Worm (Caenorhabditis elegans) whole organism, late embryonic: ENCODE data around the gene C34C12.2.

ENCODE experiments used
- C08G9.2 ChIP-seq: sonication (generic microtip); optimal IDR thresholded peaks from 2 replicates; lab custom pipeline; 2016; ENCODE audit warnings: mild to moderate bottlenecking, missing genetic modification characterization, moderate library complexity, missing compliant biosample characterization
- C38D4.7 ChIP-seq: fragments of 200-800 bp; sonication (Bioruptor generic); optimal IDR thresholded peaks from 2 replicates; lab custom pipeline; 2018; ENCODE audit warnings: mild to moderate bottlenecking, missing genetic modification characterization, moderate library complexity, missing compliant biosample characterization
- F13H6.1 ChIP-seq: sonication (generic microtip); optimal IDR thresholded peaks from 2 replicates; lab custom pipeline; 2016; ENCODE audit warnings: missing genetic modification characterization, missing compliant biosample characterization
- K02D7.2 ChIP-seq: sonication (generic microtip); optimal IDR thresholded peaks from 2 replicates; lab custom pipeline; 2017; ENCODE audit warnings: mild to moderate bottlenecking, missing genetic modification characterization, missing compliant biosample characterization
- K09A11.1 ChIP-seq: sonication (generic microtip); optimal IDR thresholded peaks from 2 replicates; lab custom pipeline; 2017; ENCODE audit warnings: antibody characterized with exemption, mild to moderate bottlenecking, missing genetic modification characterization, missing compliant biosample characterization; ENCODE audit not compliant: insufficient read depth
- Y22D7AL.16 ChIP-seq: sonication (generic microtip); optimal IDR thresholded peaks from 2 replicates; lab custom pipeline; 2016; ENCODE audit warnings: missing genetic modification characterization, missing compliant biosample characterization
- ahr-1 ChIP-seq: sonication (generic microtip); optimal IDR thresholded peaks from 2 replicates; lab custom pipeline; 2016; ENCODE audit warnings: missing genetic modification characterization, missing compliant biosample characterization
- ceh-14 ChIP-seq: sonication (generic microtip); optimal IDR thresholded peaks from 2 replicates; lab custom pipeline; 2016; ENCODE audit warnings: missing genotype, missing genetic modification characterization, missing compliant biosample characterization
- ceh-19 ChIP-seq: fragments of 200-800 bp; sonication (Bioruptor generic); optimal IDR thresholded peaks from 2 replicates; lab custom pipeline; 2018; ENCODE audit warnings: mild to moderate bottlenecking, missing genetic modification characterization, missing compliant biosample characterization
- ceh-22 ChIP-seq: sonication (generic microtip); optimal IDR thresholded peaks from 2 replicates; lab custom pipeline; 2017; ENCODE audit warnings: missing biosample characterization, missing genetic modification characterization
- ceh-30 ChIP-seq: fragments of 150-350 bp; optimal IDR thresholded peaks from 2 replicates; lab custom pipeline; 2014; ENCODE audit warnings: missing biosample characterization, missing genetic modification characterization
- ceh-34 ChIP-seq: sonication (generic microtip); optimal IDR thresholded peaks from 2 replicates; lab custom pipeline; 2016; ENCODE audit warnings: mild to moderate bottlenecking, missing genetic modification characterization, missing compliant biosample characterization
- ceh-45 ChIP-seq: fragments of 200-800 bp; sonication (Bioruptor generic); IDR thresholded peaks from 2 replicates; pipeline ENCODE4 v1.3.6; 2022; ENCODE audit warnings: missing genetic modification reagents, missing genetic modification characterization, missing compliant biosample characterization
- ceh-6 ChIP-seq: fragments of 200-800 bp; sonication (Bioruptor generic); optimal IDR thresholded peaks from 2 replicates; lab custom pipeline; 2018; ENCODE audit warnings: mild to moderate bottlenecking, missing genetic modification characterization, missing compliant biosample characterization
- ceh-9 ChIP-seq: sonication (generic microtip); optimal IDR thresholded peaks from 2 replicates; lab custom pipeline; 2016; ENCODE audit warnings: mild to moderate bottlenecking, missing genetic modification characterization, inconsistent platforms, missing compliant biosample characterization
- che-1 ChIP-seq: sonication (generic microtip); optimal IDR thresholded peaks from 2 replicates; lab custom pipeline; 2016; ENCODE audit warnings: mild to moderate bottlenecking, missing genetic modification characterization, missing compliant biosample characterization
- dmd-4 ChIP-seq: sonication (generic microtip); optimal IDR thresholded peaks from 2 replicates; lab custom pipeline; 2016; ENCODE audit warnings: borderline replicate concordance, missing genetic modification characterization, missing compliant biosample characterization
- dve-1 ChIP-seq: sonication (generic microtip); optimal IDR thresholded peaks from 2 replicates; lab custom pipeline; 2017; ENCODE audit warnings: antibody characterized with exemption, mild to moderate bottlenecking, missing genetic modification characterization, missing compliant biosample characterization
- elt-2 ChIP-seq: sonication (generic microtip); optimal IDR thresholded peaks from 2 replicates; lab custom pipeline; 2016; ENCODE audit warnings: missing genetic modification reagents, missing genetic modification characterization, missing compliant biosample characterization
- ets-4 ChIP-seq: sonication (generic microtip); optimal IDR thresholded peaks from 2 replicates; lab custom pipeline; 2016; ENCODE audit warnings: missing genetic modification characterization, missing compliant biosample characterization
- eyg-1 ChIP-seq: sonication (generic microtip); optimal IDR thresholded peaks from 2 replicates; lab custom pipeline; 2016; ENCODE audit warnings: missing genotype, missing genetic modification characterization, missing compliant biosample characterization
- fax-1 ChIP-seq: sonication (generic microtip); optimal IDR thresholded peaks from 2 replicates; lab custom pipeline; 2016; ENCODE audit warnings: missing genotype, missing genetic modification characterization, missing compliant biosample characterization
- fkh-10 ChIP-seq: fragments of 150-350 bp; optimal IDR thresholded peaks from 2 replicates; lab custom pipeline; 2014; ENCODE audit warnings: missing biosample characterization, missing genetic modification reagents, missing genetic modification characterization
- gmeb-2 ChIP-seq: sonication (generic microtip); optimal IDR thresholded peaks from 2 replicates; lab custom pipeline; 2016; ENCODE audit warnings: missing genetic modification characterization, inconsistent platforms, missing compliant biosample characterization
- hlh-13 ChIP-seq: fragments of 200-800 bp; sonication (Bioruptor generic); optimal IDR thresholded peaks from 2 replicates; lab custom pipeline; 2018; ENCODE audit warnings: mild to moderate bottlenecking, missing genetic modification characterization, missing compliant biosample characterization
- hlh-15 ChIP-seq: sonication (generic microtip); optimal IDR thresholded peaks from 2 replicates; lab custom pipeline; 2016; ENCODE audit warnings: missing genetic modification characterization, missing compliant biosample characterization
- hlh-30 ChIP-seq: sonication (generic microtip); optimal IDR thresholded peaks from 2 replicates; lab custom pipeline; 2017; ENCODE audit warnings: antibody characterized with exemption, missing genetic modification characterization, missing compliant biosample characterization; ENCODE audit not compliant: insufficient read depth
- hlh-6 ChIP-seq: sonication (generic microtip); optimal IDR thresholded peaks from 2 replicates; lab custom pipeline; 2016; ENCODE audit warnings: missing genotype, missing genetic modification characterization, missing compliant biosample characterization
- lin-11 ChIP-seq: fragments of 200-800 bp; sonication (Bioruptor generic); optimal IDR thresholded peaks from 2 replicates; lab custom pipeline; 2018; ENCODE audit warnings: mild to moderate bottlenecking, missing genetic modification characterization, missing compliant biosample characterization
- mec-3 ChIP-seq: sonication (generic microtip); optimal IDR thresholded peaks from 2 replicates; lab custom pipeline; 2016; ENCODE audit warnings: borderline replicate concordance, missing genetic modification characterization, missing compliant biosample characterization
- nfya-1 ChIP-seq: sonication (generic microtip); optimal IDR thresholded peaks from 2 replicates; lab custom pipeline; 2017; ENCODE audit warnings: missing genetic modification characterization, mild to moderate bottlenecking, missing compliant biosample characterization, antibody characterized with exemption, moderate library complexity
- nhr-232 ChIP-seq: sonication (generic microtip); optimal IDR thresholded peaks from 2 replicates; lab custom pipeline; 2016; ENCODE audit warnings: missing genetic modification characterization, missing compliant biosample characterization
- npax-4 ChIP-seq: sonication (generic microtip); optimal IDR thresholded peaks from 2 replicates; lab custom pipeline; 2016; ENCODE audit warnings: missing genetic modification characterization, missing compliant biosample characterization
- odd-2 ChIP-seq: sonication (generic microtip); optimal IDR thresholded peaks from 2 replicates; lab custom pipeline; 2017; ENCODE audit warnings: antibody characterized with exemption, mild to moderate bottlenecking, missing genetic modification characterization, missing compliant biosample characterization
- pag-3 ChIP-seq: sonication (generic microtip); optimal IDR thresholded peaks from 2 replicates; lab custom pipeline; 2016; ENCODE audit warnings: missing compliant biosample characterization, missing genetic modification characterization, borderline replicate concordance
- pat-9 ChIP-seq: fragments of 200-800 bp; sonication (Bioruptor generic); optimal IDR thresholded peaks from 2 replicates; lab custom pipeline; 2018; ENCODE audit warnings: mild to moderate bottlenecking, missing genetic modification characterization, moderate library complexity, missing compliant biosample characterization
- pha-4 ChIP-seq: fragments of 150-350 bp; optimal IDR thresholded peaks from 2 replicates; lab custom pipeline; 2018; ENCODE audit warnings: missing biosample characterization, missing genetic modification reagents, missing genetic modification characterization
- pqm-1 ChIP-seq: sonication (generic microtip); optimal IDR thresholded peaks from 2 replicates; lab custom pipeline; 2016; ENCODE audit warnings: missing genetic modification characterization, missing compliant biosample characterization
- pros-1 ChIP-seq: fragments of 150-350 bp; optimal IDR thresholded peaks from 2 replicates; lab custom pipeline; 2014; ENCODE audit warnings: missing biosample characterization, missing genetic modification reagents, missing genetic modification characterization
- ref-2 ChIP-seq: sonication (generic microtip); optimal IDR thresholded peaks from 2 replicates; lab custom pipeline; 2016; ENCODE audit warnings: missing genetic modification characterization, missing compliant biosample characterization
- rnt-1 ChIP-seq: sonication (generic microtip); optimal IDR thresholded peaks from 2 replicates; lab custom pipeline; 2016; ENCODE audit warnings: missing genetic modification characterization, missing compliant biosample characterization
- sdc-2 ChIP-seq: sonication (generic microtip); optimal IDR thresholded peaks from 2 replicates; lab custom pipeline; 2016; ENCODE audit warnings: missing genotype, missing genetic modification characterization, missing compliant biosample characterization
- sox-2 ChIP-seq: fragments of 200-800 bp; sonication (Bioruptor generic); IDR thresholded peaks from 2 replicates; pipeline ENCODE4 v1.3.6; 2022; ENCODE audit warnings: missing genetic modification reagents, missing genetic modification characterization, missing compliant biosample characterization
- sox-4 ChIP-seq: sonication (generic microtip); optimal IDR thresholded peaks from 2 replicates; lab custom pipeline; 2017; ENCODE audit warnings: mild to moderate bottlenecking, missing genetic modification characterization, inconsistent platforms, missing compliant biosample characterization
- syd-9 ChIP-seq: sonication (generic microtip); optimal IDR thresholded peaks from 2 replicates; lab custom pipeline; 2016; ENCODE audit warnings: mild to moderate bottlenecking, missing genetic modification characterization, moderate library complexity, missing compliant biosample characterization
- tbx-2 ChIP-seq: sonication (generic microtip); optimal IDR thresholded peaks from 2 replicates; lab custom pipeline; 2016; ENCODE audit warnings: missing genetic modification characterization, missing compliant biosample characterization
- tbx-7 ChIP-seq: sonication (generic microtip); optimal IDR thresholded peaks from 2 replicates; lab custom pipeline; 2016; ENCODE audit warnings: missing genotype, missing genetic modification characterization, missing compliant biosample characterization
- ttx-3 ChIP-seq: sonication (generic microtip); optimal IDR thresholded peaks from 2 replicates; lab custom pipeline; 2016; ENCODE audit warnings: missing genetic modification reagents, missing genetic modification characterization, missing compliant biosample characterization
- unc-55 ChIP-seq: sonication (generic microtip); optimal IDR thresholded peaks from 2 replicates; lab custom pipeline; 2017; ENCODE audit warnings: missing biosample characterization, missing genetic modification reagents, missing genetic modification characterization
- zip-5 ChIP-seq: sonication (generic microtip); optimal IDR thresholded peaks from 2 replicates; lab custom pipeline; 2016; ENCODE audit warnings: missing genetic modification characterization, missing compliant biosample characterization
- ztf-16 ChIP-seq: sonication (generic microtip); optimal IDR thresholded peaks from 2 replicates; lab custom pipeline; 2017; ENCODE audit warnings: missing genetic modification characterization, missing compliant biosample characterization

Gene C34C12.2

ce11 chrIII:3504239-3504638 lies 50.7 kb downstream of the C34C12.2 start:
- no peak for TF ChIP-seq elt-2 (tag; lab: Kevin White, UChicago)
- TF ChIP-seq ceh-19 = no peak
- no peak for TF ChIP-seq ceh-30

DNA sequence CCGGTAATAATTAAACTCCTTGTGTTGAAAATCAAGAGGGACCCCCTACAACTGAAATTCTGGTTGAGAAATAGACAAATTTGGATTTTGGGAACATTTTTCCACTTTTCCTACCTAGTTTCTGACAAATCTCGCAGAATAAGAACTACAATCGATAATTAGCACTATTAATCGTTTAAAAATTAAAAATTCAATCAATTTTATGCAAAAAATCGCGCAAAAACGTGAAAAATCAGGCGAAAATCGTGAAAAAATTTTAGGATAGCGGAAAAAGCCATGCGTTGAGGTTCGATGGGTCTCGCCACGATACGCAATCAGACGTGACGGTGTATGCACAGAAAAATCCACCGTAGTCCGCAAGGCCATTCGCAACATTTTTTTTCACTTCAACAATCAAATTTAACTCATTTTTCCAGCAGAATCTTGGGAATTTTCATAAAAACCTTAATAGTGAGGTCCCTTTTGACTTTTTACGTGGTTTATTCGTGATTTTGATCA lies 51.5 kb downstream of the C34C12.2 start, which contains the start of gene lias-1:
Gene lias-1 (minus strand): TSS at position 51 of the 498 bp plus-strand sequence.
- no peak for TF ChIP-seq pha-4
- TF ChIP-seq npax-4 (tag; lab: Kevin White, UChicago) = no peak
- TF ChIP-seq ceh-19 = no peak
- peak; percentile 54 for TF ChIP-seq unc-55 (GFP tag; lab: Kevin White, UChicago)
- peak; percentile 42 for TF ChIP-seq ceh-34 (tag; lab: Kevin White, UChicago)
- TF ChIP-seq Y22D7AL.16 (tag; lab: Kevin White, UChicago) = no peak
- TF ChIP-seq tbx-2 (tag; lab: Kevin White, UChicago) = peak; percentile 75
- peak; percentile 54 for TF ChIP-seq ceh-30
- TF ChIP-seq nfya-1 (tag; lab: Kevin White, UChicago) = peak; percentile 86
- TF ChIP-seq ahr-1 (tag; lab: Kevin White, UChicago) = no peak
- no peak for TF ChIP-seq hlh-15
- no peak for TF ChIP-seq pros-1 (tag; lab: Kevin White, UChicago)
- no peak for TF ChIP-seq che-1 (tag; lab: Kevin White, UChicago)
- TF ChIP-seq hlh-30 (tag; lab: Kevin White, UChicago) = peak; percentile 48
- peak; percentile 15 for TF ChIP-seq dve-1
- TF ChIP-seq hlh-6 (tag; lab: Kevin White, UChicago) = no peak
- TF ChIP-seq C08G9.2 (tag; lab: Kevin White, UChicago) = no peak
- TF ChIP-seq sox-2 (GFP tag; lab: Robert Waterston, UW) = no peak
- TF ChIP-seq odd-2 = no peak
- TF ChIP-seq hlh-13 (GFP tag; lab: Kevin White, UChicago) = no peak
- no peak for TF ChIP-seq ets-4 (tag; lab: Kevin White, UChicago)
- no peak for TF ChIP-seq fax-1 (tag; lab: Kevin White, UChicago)
- no peak for TF ChIP-seq nhr-232 (tag; lab: Kevin White, UChicago)
- TF ChIP-seq ceh-6 (GFP tag; lab: Kevin White, UChicago) = no peak
- TF ChIP-seq K02D7.2 (tag; lab: Kevin White, UChicago) = no peak
- no peak for TF ChIP-seq ref-2 (tag; lab: Kevin White, UChicago)
- no peak for TF ChIP-seq lin-11 (tag; lab: Kevin White, UChicago)
- TF ChIP-seq sdc-2 (tag; lab: Kevin White, UChicago) = no peak
- no peak for TF ChIP-seq zip-5 (tag; lab: Kevin White, UChicago)
- no peak for TF ChIP-seq gmeb-2 (tag; lab: Kevin White, UChicago)
- TF ChIP-seq rnt-1 (tag; lab: Kevin White, UChicago) = peak; percentile 3
- no peak for TF ChIP-seq F13H6.1 (tag; lab: Kevin White, UChicago)
- no peak for TF ChIP-seq K09A11.1 (tag; lab: Kevin White, UChicago)
- no peak for TF ChIP-seq sox-4 (tag; lab: Kevin White, UChicago)
- TF ChIP-seq pat-9 (tag; lab: Kevin White, UChicago) = no peak
- peak; percentile 52 for TF ChIP-seq ztf-16 (tag; lab: Kevin White, UChicago)
- peak; percentile 32 for TF ChIP-seq ceh-14
- no peak for TF ChIP-seq eyg-1
- no peak for TF ChIP-seq fkh-10 (GFP tag; lab: Kevin White, UChicago)
- no peak for TF ChIP-seq mec-3 (tag; lab: Kevin White, UChicago)
- no peak for TF ChIP-seq ceh-9 (tag; lab: Kevin White, UChicago)
- peak; percentile 21 for TF ChIP-seq pqm-1
- no peak for TF ChIP-seq pag-3 (tag; lab: Kevin White, UChicago)
- no peak for TF ChIP-seq ceh-45
- no peak for TF ChIP-seq ceh-22
- TF ChIP-seq syd-9 (tag; lab: Kevin White, UChicago) = no peak
- peak; percentile 13 for TF ChIP-seq ttx-3
- no peak for TF ChIP-seq dmd-4 (tag; lab: Kevin White, UChicago)
- no peak for TF ChIP-seq tbx-7 (tag; lab: Kevin White, UChicago)
- no peak for TF ChIP-seq C38D4.7 (GFP tag; lab: Kevin White, UChicago)
